Worm (Caenorhabditis elegans): ENCODE data around the gene srg-48.

srg-48 gene

ce11 chrIV:7111354-7111753, 39.1 kb downstream of the srg-48 start, which contains the start of the genes ZC477.7 and ssq-3:
Gene ZC477.7 (minus strand): TSS chrIV:7111454.
Gene ssq-3 (plus strand): TSS chrIV:7111604.
- no peak for TF ChIP-seq ceh-45 (GFP tag; IDR thresholded peaks at IDR 0.05)
- no peak for TF ChIP-seq ceh-6 (GFP tag; optimal IDR thresholded peaks at IDR 0.05)
- no peak for TF ChIP-seq K09A11.1 (tag; optimal IDR thresholded peaks at IDR 0.05; ENCODE audit: insufficient read depth)
- no peak for TF ChIP-seq eyg-1 (tag; optimal IDR thresholded peaks at IDR 0.05)
- no peak for TF ChIP-seq elt-2 (tag; optimal IDR thresholded peaks at IDR 0.05)
- TF ChIP-seq ceh-31 (tag; optimal IDR thresholded peaks at IDR 0.05), result no peak
- no peak for TF ChIP-seq lim-6 (tag; optimal IDR thresholded peaks at IDR 0.05)
- TF ChIP-seq hlh-30 (tag; optimal IDR thresholded peaks at IDR 0.05; ENCODE audit: insufficient read depth), result no peak
- TF ChIP-seq hlh-6 (tag; optimal IDR thresholded peaks at IDR 0.05), result no peak
- no peak for TF ChIP-seq fkh-6 (tag; optimal IDR thresholded peaks at IDR 0.05)
- no peak for TF ChIP-seq ahr-1 (tag; optimal IDR thresholded peaks at IDR 0.05)

- TF ChIP-seq ztf-16 (tag; optimal IDR thresholded peaks at IDR 0.05), result no peak
- TF ChIP-seq T23F11.4 (GFP tag; optimal IDR thresholded peaks at IDR 0.05), result no peak
- TF ChIP-seq unc-3 (GFP tag; conservative IDR thresholded peaks at IDR 0.05), result no peak
- TF ChIP-seq unc-3 (tag; optimal IDR thresholded peaks at IDR 0.05), result no peak
- no peak for TF ChIP-seq ceh-19 (GFP tag; optimal IDR thresholded peaks at IDR 0.05)
- TF ChIP-seq fkh-10 (GFP tag; optimal IDR thresholded peaks at IDR 0.05), result no peak
- TF ChIP-seq lim-6 (tag; optimal IDR thresholded peaks at IDR 0.05), result no peak
- no peak for TF ChIP-seq pros-1 (tag; optimal IDR thresholded peaks at IDR 0.05)
- no peak for TF ChIP-seq Y22D7AL.16 (tag; optimal IDR thresholded peaks at IDR 0.05)
- TF ChIP-seq unc-86 (tag; optimal IDR thresholded peaks at IDR 0.05), result no peak
- TF ChIP-seq sox-4 (tag; optimal IDR thresholded peaks at IDR 0.05), result no peak
- TF ChIP-seq syd-9 (tag; optimal IDR thresholded peaks at IDR 0.05), result no peak
- TF ChIP-seq nhr-232 (tag; optimal IDR thresholded peaks at IDR 0.05), result no peak
- TF ChIP-seq hlh-30 (tag; optimal IDR thresholded peaks at IDR 0.05; ENCODE audit: insufficient read depth), result no peak
These were observed 42.4 kb downstream of the srg-48 start, which contains the start of gene nas-8 for ce11 chrIV:7114599-7114998. Gene nas-8 (plus strand): TSS chrIV:7114899.

ce11 chrIV:7121313-7122055, 49.3 kb downstream of the srg-48 start, which contains the start of the genes C34D4.10 and str-48:
Gene C34D4.10 (minus strand): TSS chrIV:7121413.
Gene str-48 (plus strand): TSS chrIV:7122005.
- TF ChIP-seq nfya-1 (tag; optimal IDR thresholded peaks at IDR 0.05), result no peak

Measured in whole organism, late embryonic.